Worm (Caenorhabditis elegans) whole organism, L2 larva: ENCODE data around the gene nog-1.

Source experiments
- lsy-2 ChIP-seq, 2 experiments: fragments of 150-350 bp in 1 of 2; sonication (generic microtip) in 1 of 2; optimal IDR thresholded peaks; 2 replicates each; lab custom pipeline; 2014 to 2017; ENCODE audit warnings: missing biosample characterization in 2 of 2, missing genetic modification characterization in 2 of 2
- nhr-77 ChIP-seq: fragments of 150-350 bp; optimal IDR thresholded peaks from 2 replicates; lab custom pipeline; 2014; ENCODE audit warnings: missing biosample characterization, missing genetic modification characterization

DNA sequence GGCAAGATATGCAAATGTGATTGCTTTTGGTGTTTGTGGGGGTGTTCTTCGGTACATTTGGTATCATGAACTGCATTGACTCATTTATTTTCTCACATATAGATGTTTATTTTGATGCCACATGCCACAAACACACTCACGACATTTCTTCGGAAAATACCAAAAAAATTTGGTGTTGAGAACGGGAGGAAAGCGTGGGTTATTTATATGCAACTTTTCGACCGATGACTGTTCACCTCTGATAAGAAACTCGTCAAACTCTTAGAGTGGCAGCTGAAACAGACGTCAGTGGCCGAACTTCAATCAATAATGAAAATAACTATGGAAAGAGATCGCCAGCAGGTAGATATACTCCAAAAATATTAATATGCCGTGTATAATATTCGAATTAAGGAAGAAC is 15.3 kb upstream of the nog-1 start:
- TF ChIP-seq lsy-2 (tag; optimal IDR thresholded peaks at IDR 0.05; lab: Kevin White, UChicago), result no peak
- no peak for TF ChIP-seq nhr-77 (tag; lab: Kevin White, UChicago)
